Fruit fly (Drosophila melanogaster): ENCODE results near the gene CG31272.

The CG31272 gene

DNA sequence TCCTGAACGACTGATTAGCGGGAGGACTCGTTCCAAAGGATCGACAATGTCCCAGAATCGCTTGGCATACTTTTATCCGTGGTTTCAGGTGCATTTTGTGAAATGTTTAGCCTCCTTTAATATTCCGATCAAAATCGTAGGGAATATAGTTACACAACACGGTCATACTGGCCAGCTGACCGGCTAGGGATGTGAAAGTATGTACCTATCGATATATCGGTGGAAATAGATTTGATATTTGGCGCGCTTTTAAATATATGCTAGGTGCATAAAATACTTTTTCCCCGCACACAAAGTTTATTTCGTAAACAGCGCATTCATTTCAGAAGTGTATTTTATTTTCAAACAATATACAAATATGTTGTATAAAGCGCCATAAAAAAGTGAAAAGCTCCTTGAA, 51.0 kb downstream of the CG31272 start, which contains the start of gene CG31278:
CG31278 (minus strand) TSS at position 172 of the 400 bp plus-strand sequence.
- TF ChIP-seq Lhr (GFP tag; optimal IDR thresholded peaks at IDR 0.05), result peak; percentile 13
- no peak for TF ChIP-seq CG1529 (GFP tag; optimal IDR thresholded peaks at IDR 0.05)
- TF ChIP-seq CG42726 (GFP tag; IDR thresholded peaks at IDR 0.05; ENCODE audit: partially characterized antibody), result no peak; the same call in 1 of the 2 replicates
- TF ChIP-seq CG10979 (tag; optimal IDR thresholded peaks at IDR 0.05), result no peak
- no peak for TF ChIP-seq Eip74EF (GFP tag; optimal IDR thresholded peaks at IDR 0.05)
- TF ChIP-seq CG16813 (GFP tag; IDR thresholded peaks at IDR 0.05; ENCODE audit: partially characterized antibody), result peak; percentile 74
- no peak for TF ChIP-seq Hmx (GFP tag; optimal IDR thresholded peaks at IDR 0.05)
- no peak for TF ChIP-seq Xbp1 (GFP tag; optimal IDR thresholded peaks at IDR 0.05)
- no peak for TF ChIP-seq ash1 (GFP tag; optimal IDR thresholded peaks at IDR 0.05)
- TF ChIP-seq fu2 (GFP tag; optimal IDR thresholded peaks at IDR 0.05), result no peak
- no peak for TF ChIP-seq CG8944 (GFP tag; optimal IDR thresholded peaks at IDR 0.05)
- TF ChIP-seq Sry-β (GFP tag; optimal IDR thresholded peaks at IDR 0.05), result no peak
- no peak for TF ChIP-seq CG33213 (GFP tag; optimal IDR thresholded peaks at IDR 0.05)
- no peak for TF ChIP-seq CoRest (tag; optimal IDR thresholded peaks at IDR 0.05)
- no peak for TF ChIP-seq Poxn (GFP tag; IDR thresholded peaks at IDR 0.05)
- TF ChIP-seq Meics (GFP tag; optimal IDR thresholded peaks at IDR 0.05), result no peak
- TF ChIP-seq lilli (GFP tag; optimal IDR thresholded peaks at IDR 0.05), result no peak
- no peak for TF ChIP-seq CG2120 (GFP tag; optimal IDR thresholded peaks at IDR 0.05)
- no peak for TF ChIP-seq CG10366 (GFP tag; IDR thresholded peaks at IDR 0.05)
- TF ChIP-seq CG3995 (GFP tag; optimal IDR thresholded peaks at IDR 0.05), result peak; percentile 24
- no peak for TF ChIP-seq CG33557 (GFP tag; optimal IDR thresholded peaks at IDR 0.05)
- TF ChIP-seq org-1 (GFP tag; optimal IDR thresholded peaks at IDR 0.05), result no peak
- TF ChIP-seq Ssrp (tag; optimal IDR thresholded peaks at IDR 0.05), result no peak
- no peak for TF ChIP-seq CG10267 (tag; optimal IDR thresholded peaks at IDR 0.05)
- peak; percentile 74 for TF ChIP-seq hbn (GFP tag; IDR thresholded peaks at IDR 0.05; ENCODE audit: partially characterized antibody)
- TF ChIP-seq Asciz (GFP tag; optimal IDR thresholded peaks at IDR 0.05), result no peak
- no peak for TF ChIP-seq mirr (GFP tag; optimal IDR thresholded peaks at IDR 0.05)
- no peak for TF ChIP-seq exex (tag; optimal IDR thresholded peaks at IDR 0.05)
- no peak for TF ChIP-seq Dip2 (GFP tag; IDR thresholded peaks at IDR 0.05)
- peak; percentile 88 for TF ChIP-seq MBD-R2 (GFP tag; IDR thresholded peaks at IDR 0.05)
- TF ChIP-seq NK7.1 (GFP tag; optimal IDR thresholded peaks at IDR 0.05), result no peak
- TF ChIP-seq CG3407 (GFP tag; optimal IDR thresholded peaks at IDR 0.05), result no peak
- no peak for TF ChIP-seq gcm (GFP tag; optimal IDR thresholded peaks at IDR 0.05)
- TF ChIP-seq cas (GFP tag; IDR thresholded peaks at IDR 0.05), result no peak
- TF ChIP-seq Gug (GFP tag; IDR thresholded peaks at IDR 0.05), result no peak
- no peak for TF ChIP-seq seq (GFP tag; IDR thresholded peaks at IDR 0.05)
- TF ChIP-seq CG2116 (GFP tag; optimal IDR thresholded peaks at IDR 0.05), result peak; percentile 46
- no peak for TF ChIP-seq Bteb2 (GFP tag; optimal IDR thresholded peaks at IDR 0.05)
- TF ChIP-seq ranshi (GFP tag; IDR thresholded peaks at IDR 0.05), result no peak
- TF ChIP-seq CG4854 (GFP tag; optimal IDR thresholded peaks at IDR 0.05), result no peak
- TF ChIP-seq CG3281 (GFP tag; optimal IDR thresholded peaks at IDR 0.05), result no peak
- no peak for TF ChIP-seq Neu2 (GFP tag; optimal IDR thresholded peaks at IDR 0.05; ENCODE audit: borderline replicate concordance)
- TF ChIP-seq dpn (GFP tag; optimal IDR thresholded peaks at IDR 0.05), result no peak
- peak; percentile 41 for TF ChIP-seq Sin3A (optimal IDR thresholded peaks at IDR 0.05)
- no peak for TF ChIP-seq CG12942 (GFP tag; optimal IDR thresholded peaks at IDR 0.05)
- TF ChIP-seq Elba2 (GFP tag; optimal IDR thresholded peaks at IDR 0.05), result no peak
- TF ChIP-seq CG15011 (GFP tag; optimal IDR thresholded peaks at IDR 0.05), result no peak
- TF ChIP-seq CG14965 (GFP tag; optimal IDR thresholded peaks at IDR 0.05; ENCODE audit: borderline replicate concordance), result no peak
- peak; percentile 80 for TF ChIP-seq CG7963 (GFP tag; IDR thresholded peaks at IDR 0.05; ENCODE audit: partially characterized antibody)
- no peak for TF ChIP-seq B-H2 (GFP tag; optimal IDR thresholded peaks at IDR 0.05)
- no peak for TF ChIP-seq ssp (GFP tag; IDR thresholded peaks at IDR 0.05)
- TF ChIP-seq CG5245 (GFP tag; optimal IDR thresholded peaks at IDR 0.05), result no peak

Data from whole organism, embryonic.